Worm (Caenorhabditis elegans) whole organism, L4 larva: ENCODE results near the gene npr-17.

Experiments used
- F26F4.8 ChIP-seq: fragments of 200-800 bp; sonication (Bioruptor generic); conservative IDR thresholded peaks from 2 replicates; pipeline ENCODE4 v1.3.6; 2022; ENCODE audit warnings: missing genetic modification characterization, missing compliant biosample characterization
- Y105C5A.15 ChIP-seq: fragments of 200-800 bp; sonication (Bioruptor generic); IDR thresholded peaks from 2 replicates; pipeline ENCODE4 v1.3.6; 2022; ENCODE audit warnings: missing genetic modification characterization, missing compliant biosample characterization
- Y75B8A.6 ChIP-seq: fragments of 200-800 bp; sonication (Bioruptor generic); IDR thresholded peaks from 2 replicates; pipeline ENCODE4 v1.3.6; 2022; ENCODE audit warnings: missing genetic modification reagents, missing genetic modification characterization, missing compliant biosample characterization
- ZK337.2 ChIP-seq: fragments of 200-800 bp; sonication (Bioruptor generic); IDR thresholded peaks from 2 replicates; pipeline ENCODE4 v1.3.6; 2022; ENCODE audit warnings: missing genetic modification reagents, missing genetic modification characterization, missing compliant biosample characterization
- aly-2 ChIP-seq: sonication (generic microtip); optimal IDR thresholded peaks from 2 replicates; lab custom pipeline; 2018; ENCODE audit warnings: missing biosample characterization, missing genetic modification characterization
- arid-1 ChIP-seq: fragments of 200-800 bp; sonication (Bioruptor generic); conservative IDR thresholded peaks from 2 replicates; pipeline ENCODE4 v1.3.6; 2022; ENCODE audit warnings: missing genetic modification reagents, missing genetic modification characterization, missing compliant biosample characterization
- ceh-44 ChIP-seq: fragments of 200-800 bp; sonication (Bioruptor generic); IDR thresholded peaks from 2 replicates; pipeline ENCODE4 v1.3.6; 2022; ENCODE audit warnings: missing genetic modification reagents, missing genetic modification characterization, missing compliant biosample characterization
- ceh-62 ChIP-seq: sonication (generic microtip); optimal IDR thresholded peaks from 2 replicates; lab custom pipeline; 2017; ENCODE audit warnings: missing biosample characterization, missing genetic modification characterization
- ces-1 ChIP-seq: fragments of 150-350 bp; sonication (generic microtip); optimal IDR thresholded peaks from 4 replicates; lab custom pipeline; 2014; ENCODE audit warnings: missing biosample characterization, missing genetic modification reagents, missing genetic modification characterization
- daf-12 ChIP-seq: fragments of 150-350 bp; optimal IDR thresholded peaks from 2 replicates; lab custom pipeline; 2014; ENCODE audit warnings: missing biosample characterization, missing genetic modification reagents, missing genetic modification characterization
- daf-16 ChIP-seq, 3 experiments: sonication (generic microtip); optimal IDR thresholded peaks; 2 replicates each; lab custom pipeline; 2016 to 2017; ENCODE audit warnings: missing genetic modification characterization in 3 of 3, missing genetic modification reagents in 3 of 3, mild to moderate bottlenecking in 2 of 3, missing compliant biosample characterization in 2 of 3, missing biosample characterization in 1 of 3, moderate library complexity in 1 of 3
- daf-19 ChIP-seq: fragments of 200-800 bp; sonication (Bioruptor generic); conservative IDR thresholded peaks from 2 replicates; pipeline ENCODE4 v1.3.6; 2022; ENCODE audit warnings: missing genetic modification characterization, missing compliant biosample characterization
- dmd-8 ChIP-seq: fragments of 200-800 bp; sonication (Bioruptor generic); IDR thresholded peaks from 2 replicates; pipeline ENCODE4 v1.3.6; 2022; ENCODE audit warnings: missing genetic modification characterization, missing compliant biosample characterization
- dpl-1 ChIP-seq: fragments of 150-350 bp; optimal IDR thresholded peaks from 2 replicates; lab custom pipeline; 2014; ENCODE audit warnings: missing biosample characterization, missing genetic modification reagents, missing genetic modification characterization
- dve-1 ChIP-seq: sonication (generic microtip); optimal IDR thresholded peaks from 2 replicates; lab custom pipeline; 2017; ENCODE audit warnings: antibody characterized with exemption, mild to moderate bottlenecking, missing genetic modification characterization, missing compliant biosample characterization; ENCODE audit not compliant: insufficient read depth
- fos-1 ChIP-seq: fragments of 150-350 bp; optimal IDR thresholded peaks from 2 replicates; lab custom pipeline; 2014; ENCODE audit warnings: missing biosample characterization, missing genetic modification characterization
- gei-8 ChIP-seq: fragments of 200-800 bp; sonication (Bioruptor generic); optimal IDR thresholded peaks from 2 replicates; lab custom pipeline; 2018; ENCODE audit warnings: mild to moderate bottlenecking, missing genetic modification characterization, missing compliant biosample characterization
- hlh-11 ChIP-seq: fragments of 200-800 bp; sonication (Bioruptor generic); optimal IDR thresholded peaks from 2 replicates; lab custom pipeline; 2018; ENCODE audit warnings: mild to moderate bottlenecking, missing genetic modification characterization, missing compliant biosample characterization
- hlh-30 ChIP-seq: sonication (generic microtip); optimal IDR thresholded peaks from 2 replicates; lab custom pipeline; 2017; ENCODE audit warnings: antibody characterized with exemption, mild to moderate bottlenecking, missing genetic modification characterization, missing compliant biosample characterization; ENCODE audit not compliant: insufficient read depth
- hmg-1.1 ChIP-seq: fragments of 200-800 bp; sonication (Bioruptor generic); IDR thresholded peaks from 2 replicates; pipeline ENCODE4 v1.3.6; 2022; ENCODE audit warnings: missing genetic modification reagents, missing genetic modification characterization, missing compliant biosample characterization
- lin-15B ChIP-seq: fragments of 150-350 bp; sonication (generic microtip); optimal IDR thresholded peaks from 3 replicates; lab custom pipeline; 2014; ENCODE audit warnings: missing biosample characterization, missing genetic modification characterization
- lin-29 ChIP-seq: fragments of 200-800 bp; sonication (Bioruptor generic); IDR thresholded peaks from 2 replicates; pipeline ENCODE4 v1.3.6; 2022; ENCODE audit warnings: missing genetic modification reagents, missing genetic modification characterization, missing compliant biosample characterization
- madf-5 ChIP-seq, 2 experiments: fragments of 200-800 bp; sonication (Bioruptor generic); IDR thresholded peaks; 2 replicates each; pipeline ENCODE4 v1.3.6; 2022; ENCODE audit warnings: missing compliant biosample characterization in 2 of 2, missing genetic modification characterization in 2 of 2
- mdl-1 ChIP-seq, 2 experiments: fragments of 150-350 bp in 1 of 2; sonication (generic microtip) in 1 of 2; optimal IDR thresholded peaks; 2 replicates each; lab custom pipeline; 2014 to 2017; ENCODE audit warnings: missing biosample characterization in 2 of 2, missing genetic modification characterization in 2 of 2
- mep-1 ChIP-seq: fragments of 150-350 bp; sonication (generic microtip); optimal IDR thresholded peaks from 3 replicates; lab custom pipeline; 2014; ENCODE audit warnings: missing biosample characterization, missing genetic modification characterization
- mes-2 ChIP-seq: sonication (generic microtip); optimal IDR thresholded peaks from 2 replicates; lab custom pipeline; 2016; ENCODE audit warnings: missing genotype, mild to moderate bottlenecking, missing genetic modification characterization, missing compliant biosample characterization; ENCODE audit not compliant: poor library complexity, severe bottlenecking
- mxl-3 ChIP-seq: fragments of 200-800 bp; sonication (Bioruptor generic); optimal IDR thresholded peaks from 2 replicates; lab custom pipeline; 2018; ENCODE audit warnings: mild to moderate bottlenecking, missing genetic modification characterization, missing compliant biosample characterization
- nhr-11 ChIP-seq: fragments of 150-350 bp; optimal IDR thresholded peaks from 2 replicates; lab custom pipeline; 2014; ENCODE audit warnings: missing biosample characterization, missing genetic modification characterization
- nhr-237 ChIP-seq: sonication (generic microtip); optimal IDR thresholded peaks from 2 replicates; lab custom pipeline; 2017; ENCODE audit warnings: missing biosample characterization, missing genetic modification characterization
- nhr-25 ChIP-seq: sonication (generic microtip); optimal IDR thresholded peaks from 2 replicates; lab custom pipeline; 2017; ENCODE audit warnings: missing genetic modification characterization, mild to moderate bottlenecking, missing compliant biosample characterization, antibody characterized with exemption, moderate library complexity, borderline replicate concordance; ENCODE audit not compliant: insufficient read depth
- nhr-48 ChIP-seq: sonication (generic microtip); optimal IDR thresholded peaks from 2 replicates; lab custom pipeline; 2016; ENCODE audit warnings: mild to moderate bottlenecking, missing genetic modification characterization, missing compliant biosample characterization
- nhr-6 ChIP-seq: fragments of 150-350 bp; optimal IDR thresholded peaks from 2 replicates; lab custom pipeline; 2014; ENCODE audit warnings: missing biosample characterization, missing genetic modification characterization
- pha-4 ChIP-seq, 2 experiments: fragments of 150-350 bp in 1 of 2; fragments of 200-800 bp in 1 of 2; sonication (Bioruptor generic) in 1 of 2; IDR thresholded peaks in 1 of 2; optimal IDR thresholded peaks in 1 of 2; 2 replicates each; pipeline versions ENCODE4 v1.3.6 to Lab custom; 2014 to 2022; ENCODE audit warnings: missing genetic modification characterization in 2 of 2, missing genetic modification reagents in 2 of 2, missing biosample characterization in 1 of 2, missing compliant biosample characterization in 1 of 2
- php-3 ChIP-seq: fragments of 200-800 bp; sonication (Bioruptor generic); IDR thresholded peaks from 2 replicates; pipeline ENCODE4 v1.3.6; 2022; ENCODE audit warnings: missing genetic modification reagents, missing genetic modification characterization, missing compliant biosample characterization
- pqm-1 ChIP-seq: sonication (generic microtip); optimal IDR thresholded peaks from 2 replicates; lab custom pipeline; 2017; ENCODE audit warnings: missing biosample characterization, missing genetic modification characterization
- rbr-2 ChIP-seq: sonication (generic microtip); optimal IDR thresholded peaks from 2 replicates; lab custom pipeline; 2016; ENCODE audit warnings: missing genotype, missing genetic modification characterization, missing compliant biosample characterization
- sdz-12 ChIP-seq: fragments of 200-800 bp; sonication (Bioruptor generic); optimal IDR thresholded peaks from 2 replicates; lab custom pipeline; 2018; ENCODE audit warnings: mild to moderate bottlenecking, missing genetic modification characterization, missing compliant biosample characterization
- skn-1 ChIP-seq: fragments of 150-350 bp; optimal IDR thresholded peaks from 2 replicates; lab custom pipeline; 2014; ENCODE audit warnings: missing biosample characterization, missing genetic modification characterization
- spr-1 ChIP-seq: sonication (generic microtip); optimal IDR thresholded peaks from 2 replicates; lab custom pipeline; 2016; ENCODE audit warnings: mild to moderate bottlenecking, missing genetic modification characterization, missing compliant biosample characterization
- tra-1 ChIP-seq: fragments of 200-800 bp; sonication (Bioruptor generic); IDR thresholded peaks from 2 replicates; pipeline ENCODE4 v1.3.6; 2022; ENCODE audit warnings: missing genetic modification reagents, missing genetic modification characterization, missing compliant biosample characterization
- unc-130 ChIP-seq: sonication (generic microtip); optimal IDR thresholded peaks from 2 replicates; lab custom pipeline; 2016; ENCODE audit warnings: missing genetic modification reagents, missing genetic modification characterization, missing compliant biosample characterization
- unc-62 ChIP-seq, 3 experiments: fragments of 150-350 bp in 1 of 3; sonication (generic microtip); optimal IDR thresholded peaks in 2 of 3; peaks in 1 of 3; 1 replicate in 1 of 3; 2 replicates in 2 of 3; lab custom pipeline; 2014 to 2017; ENCODE audit warnings: missing biosample characterization in 3 of 3, missing genetic modification characterization in 3 of 3, missing genetic modification reagents in 3 of 3, missing genotype in 1 of 3
- zfp-3 ChIP-seq: fragments of 200-800 bp; sonication (Bioruptor generic); conservative IDR thresholded peaks from 2 replicates; pipeline ENCODE4 v1.3.6; 2022; ENCODE audit warnings: missing genetic modification reagents, missing genetic modification characterization, missing compliant biosample characterization
- ztf-11 ChIP-seq: fragments of 150-350 bp; optimal IDR thresholded peaks from 2 replicates; lab custom pipeline; 2014; ENCODE audit warnings: missing biosample characterization, missing genetic modification characterization
- ztf-7 ChIP-seq: fragments of 150-350 bp; optimal IDR thresholded peaks from 2 replicates; lab custom pipeline; 2014; ENCODE audit warnings: missing biosample characterization, missing genetic modification characterization

Gene npr-17

ce11 chrIII:7946968-7947491 lies 49.2 kb downstream of the npr-17 start, which contains the start of gene gsto-1:
gsto-1 (minus strand) TSS chrIII:7947018.
- TF ChIP-seq rbr-2 (tag; lab: Kevin White, UChicago) (no peak), mep-1 (tag; lab: Kevin White, UChicago) (peak; percentile 40), pqm-1 (peak; percentile 21), ztf-7 (tag; lab: Kevin White, UChicago) (peak; percentile 89), dve-1 (tag; lab: Kevin White, UChicago) (peak; percentile 47), ces-1 (GFP tag; lab: Kevin White, UChicago) (no peak), daf-16 (GFP tag; optimal IDR thresholded peaks at IDR 0.05; lab: Kevin White, UChicago) (no peak), daf-16 (tag; optimal IDR thresholded peaks at IDR 0.05; lab: Kevin White, UChicago) (peak; percentile 81)
- TF ChIP-seq, all 104 proteins: peak for 5

- no peak for TF ChIP-seq nhr-6 (tag; lab: Kevin White, UChicago)
Measured at ce11 chrIII:7941417-7941816, 54.8 kb downstream of the npr-17 start, which contains the start of gene kle-2. kle-2 (plus strand) TSS chrIII:7941717.

ce11 chrIII:7940819-7941218 lies 55.4 kb downstream of the npr-17 start, which contains the start of gene C29E4.12:
C29E4.12 (plus strand) TSS chrIII:7941151.
- no peak for TF ChIP-seq fos-1 (tag; lab: Kevin White, UChicago)
- TF ChIP-seq tra-1 (GFP tag; lab: Robert Waterston, UW), result no peak
- peak; percentile 45 for TF ChIP-seq nhr-6 (tag; lab: Kevin White, UChicago)
- no peak for TF ChIP-seq zfp-3
- TF ChIP-seq daf-12, result no peak
- TF ChIP-seq spr-1 (tag; lab: Kevin White, UChicago), result no peak
- TF ChIP-seq ceh-44 (GFP tag; lab: Robert Waterston, UW), result no peak
- no peak for TF ChIP-seq madf-5 (GFP tag; IDR thresholded peaks at IDR 0.05; lab: Robert Waterston, UW)
- TF ChIP-seq hlh-11 (tag; lab: Kevin White, UChicago), result no peak
- TF ChIP-seq hlh-30 (tag; lab: Kevin White, UChicago), result peak; percentile 79
- no peak for TF ChIP-seq ZK337.2 (GFP tag; lab: Robert Waterston, UW)
- no peak for TF ChIP-seq mdl-1 (tag; optimal IDR thresholded peaks at IDR 0.05; lab: Kevin White, UChicago)
- no peak for TF ChIP-seq dmd-8 (GFP tag; lab: Robert Waterston, UW)
- no peak for TF ChIP-seq sdz-12 (GFP tag; lab: Kevin White, UChicago)
- TF ChIP-seq nhr-11, result peak; percentile 11
- TF ChIP-seq F26F4.8, result no peak
- no peak for TF ChIP-seq Y105C5A.15 (GFP tag; lab: Robert Waterston, UW)
- no peak for TF ChIP-seq php-3 (GFP tag; lab: Robert Waterston, UW)
- no peak for TF ChIP-seq nhr-48 (tag; lab: Kevin White, UChicago)
- no peak for TF ChIP-seq unc-62 (GFP tag; optimal IDR thresholded peaks at IDR 0.05 in 1 of 2; lab: Kevin White, UChicago)
- no peak for TF ChIP-seq unc-62 (tag; optimal IDR thresholded peaks at IDR 0.05; lab: Kevin White, UChicago)
- no peak for TF ChIP-seq lin-29
- TF ChIP-seq hmg-1.1 (GFP tag; lab: Robert Waterston, UW), result peak; percentile 65; the same call in 1 of the 2 replicates
- no peak for TF ChIP-seq aly-2 (tag; lab: Kevin White, UChicago)
- no peak for TF ChIP-seq mxl-3 (GFP tag; lab: Kevin White, UChicago)
- TF ChIP-seq lin-15B (tag; lab: Kevin White, UChicago), result no peak
- TF ChIP-seq arid-1 (GFP tag; lab: Robert Waterston, UW), result no peak
- peak; percentile 96 for TF ChIP-seq dpl-1 (GFP tag; lab: Kevin White, UChicago)
- TF ChIP-seq nhr-25 (tag; lab: Kevin White, UChicago), result peak; percentile 55
- no peak for TF ChIP-seq unc-130 (GFP tag; lab: Kevin White, UChicago)
- peak; percentile 77 for TF ChIP-seq mes-2 (tag; lab: Kevin White, UChicago)
- TF ChIP-seq ztf-7 (tag; lab: Kevin White, UChicago), result no peak
- TF ChIP-seq ceh-62, result no peak
- TF ChIP-seq skn-1, result no peak
- TF ChIP-seq daf-19 (GFP tag; lab: Robert Waterston, UW), result no peak
- no peak for TF ChIP-seq Y75B8A.6 (GFP tag; lab: Robert Waterston, UW)
- TF ChIP-seq nhr-237 (tag; lab: Kevin White, UChicago), result no peak
- TF ChIP-seq ztf-11, result no peak
- TF ChIP-seq pha-4 (GFP tag; IDR thresholded peaks at IDR 0.05; lab: Robert Waterston, UW), result no peak
- no peak for TF ChIP-seq pha-4 (tag; optimal IDR thresholded peaks at IDR 0.05; lab: Kevin White, UChicago)
- no peak for TF ChIP-seq gei-8 (GFP tag; lab: Kevin White, UChicago)
